Worm (Caenorhabditis elegans) whole organism, L2 larva: ENCODE measurements around the gene F59B2.14.

Experiments used
- C34F6.9 ChIP-seq: fragments of 150-350 bp; optimal IDR thresholded peaks from 2 replicates; lab custom pipeline; 2014; ENCODE audit warnings: missing biosample characterization, missing genetic modification characterization
- F13H6.1 ChIP-seq: sonication (generic microtip); optimal IDR thresholded peaks from 2 replicates; lab custom pipeline; 2016; ENCODE audit warnings: missing genetic modification characterization, missing compliant biosample characterization
- R02D3.7 ChIP-seq: fragments of 150-350 bp; optimal IDR thresholded peaks from 2 replicates; lab custom pipeline; 2014; ENCODE audit warnings: missing biosample characterization, missing genetic modification characterization
- Y55F3AM.14 ChIP-seq: fragments of 200-800 bp; sonication (Bioruptor generic); optimal IDR thresholded peaks from 2 replicates; lab custom pipeline; 2018; ENCODE audit warnings: mild to moderate bottlenecking, missing genetic modification characterization, missing compliant biosample characterization
- ZK546.5 ChIP-seq: sonication (generic microtip); optimal IDR thresholded peaks from 2 replicates; lab custom pipeline; 2017; ENCODE audit warnings: missing biosample characterization, missing genetic modification characterization
- alr-1 ChIP-seq: fragments of 150-350 bp; optimal IDR thresholded peaks from 2 replicates; lab custom pipeline; 2014; ENCODE audit warnings: missing biosample characterization, missing genetic modification characterization
- aly-2 ChIP-seq: fragments of 150-350 bp; optimal IDR thresholded peaks from 2 replicates; lab custom pipeline; 2014; ENCODE audit warnings: missing biosample characterization, missing genetic modification characterization
- ama-1 ChIP-seq: fragments of 150-350 bp; optimal IDR thresholded peaks from 2 replicates; lab custom pipeline; 2018; ENCODE audit warnings: inconsistent platforms
- blmp-1 ChIP-seq: sonication (generic microtip); optimal IDR thresholded peaks from 2 replicates; lab custom pipeline; 2017; ENCODE audit warnings: missing genetic modification characterization, mild to moderate bottlenecking, missing compliant biosample characterization, antibody characterized with exemption, moderate library complexity; ENCODE audit not compliant: insufficient read depth
- ceh-16 ChIP-seq: fragments of 150-350 bp; optimal IDR thresholded peaks from 2 replicates; lab custom pipeline; 2014; ENCODE audit warnings: missing biosample characterization, missing genetic modification characterization
- ceh-82 ChIP-seq: fragments of 150-350 bp; optimal IDR thresholded peaks from 2 replicates; lab custom pipeline; 2014; ENCODE audit warnings: missing biosample characterization, missing genetic modification characterization
- crh-2 ChIP-seq: sonication (generic microtip); optimal IDR thresholded peaks from 2 replicates; lab custom pipeline; 2017; ENCODE audit warnings: missing biosample characterization, missing genetic modification characterization
- dmd-4 ChIP-seq: sonication (generic microtip); optimal IDR thresholded peaks from 2 replicates; lab custom pipeline; 2017; ENCODE audit warnings: missing biosample characterization, missing genetic modification characterization
- egl-27 ChIP-seq: sonication (generic microtip); optimal IDR thresholded peaks from 3 replicates; lab custom pipeline; 2017; ENCODE audit warnings: missing biosample characterization, missing genetic modification reagents, missing genetic modification characterization
- elt-1 ChIP-seq: fragments of 150-350 bp; optimal IDR thresholded peaks from 2 replicates; lab custom pipeline; 2014; ENCODE audit warnings: missing biosample characterization, missing genetic modification characterization
- elt-3 ChIP-seq: sonication (generic microtip); optimal IDR thresholded peaks from 2 replicates; lab custom pipeline; 2017; ENCODE audit warnings: missing biosample characterization, missing genetic modification characterization
- fos-1 ChIP-seq: fragments of 150-350 bp; optimal IDR thresholded peaks from 2 replicates; lab custom pipeline; 2014; ENCODE audit warnings: missing biosample characterization, missing genetic modification characterization
- gmeb-1 ChIP-seq: fragments of 150-350 bp; optimal IDR thresholded peaks from 2 replicates; lab custom pipeline; 2014; ENCODE audit warnings: missing biosample characterization, missing genetic modification characterization
- lin-11 ChIP-seq: fragments of 150-350 bp; sonication (generic microtip); optimal IDR thresholded peaks from 2 replicates; lab custom pipeline; 2014; ENCODE audit warnings: missing biosample characterization, missing genetic modification characterization, inconsistent platforms, mixed read lengths
- lin-13 ChIP-seq: fragments of 150-350 bp; optimal IDR thresholded peaks from 2 replicates; lab custom pipeline; 2014; ENCODE audit warnings: missing biosample characterization, missing genetic modification reagents, missing genetic modification characterization
- lin-39 ChIP-seq: fragments of 150-350 bp; optimal IDR thresholded peaks from 2 replicates; lab custom pipeline; 2014; ENCODE audit warnings: missing biosample characterization, missing genetic modification reagents, missing genetic modification characterization
- lsy-2 ChIP-seq, 2 experiments: fragments of 150-350 bp in 1 of 2; sonication (generic microtip) in 1 of 2; optimal IDR thresholded peaks; 2 replicates each; lab custom pipeline; 2014 to 2017; ENCODE audit warnings: missing biosample characterization in 2 of 2, missing genetic modification characterization in 2 of 2
- mab-5 ChIP-seq: fragments of 150-350 bp; optimal IDR thresholded peaks from 2 replicates; lab custom pipeline; 2014; ENCODE audit warnings: missing biosample characterization, missing genetic modification characterization
- mbf-1 ChIP-seq: sonication (generic microtip); optimal IDR thresholded peaks from 2 replicates; lab custom pipeline; 2017; ENCODE audit warnings: missing biosample characterization, missing genetic modification characterization
- mdl-1 ChIP-seq, 2 experiments: fragments of 150-350 bp in 1 of 2; sonication (generic microtip) in 1 of 2; optimal IDR thresholded peaks; 2 replicates each; lab custom pipeline; 2017; ENCODE audit warnings: missing biosample characterization in 2 of 2, missing genetic modification characterization in 2 of 2
- nhr-10 ChIP-seq: sonication (generic microtip); optimal IDR thresholded peaks from 2 replicates; lab custom pipeline; 2017; ENCODE audit warnings: missing biosample characterization, missing genetic modification characterization
- nhr-11 ChIP-seq: fragments of 150-350 bp; optimal IDR thresholded peaks from 2 replicates; lab custom pipeline; 2014; ENCODE audit warnings: missing biosample characterization, missing genetic modification characterization
- nhr-12 ChIP-seq: fragments of 150-350 bp; optimal IDR thresholded peaks from 2 replicates; lab custom pipeline; 2014; ENCODE audit warnings: missing biosample characterization, missing genetic modification characterization
- nhr-129 ChIP-seq: fragments of 150-350 bp; optimal IDR thresholded peaks from 2 replicates; lab custom pipeline; 2014; ENCODE audit warnings: missing biosample characterization, missing genetic modification characterization
- nhr-21 ChIP-seq: fragments of 150-350 bp; optimal IDR thresholded peaks from 2 replicates; lab custom pipeline; 2014; ENCODE audit warnings: missing biosample characterization, missing genetic modification characterization
- nhr-23 ChIP-seq: fragments of 150-350 bp; optimal IDR thresholded peaks from 2 replicates; lab custom pipeline; 2014; ENCODE audit warnings: missing biosample characterization, missing genetic modification reagents, missing genetic modification characterization
- nhr-237 ChIP-seq: fragments of 150-350 bp; optimal IDR thresholded peaks from 2 replicates; lab custom pipeline; 2014; ENCODE audit warnings: missing biosample characterization, missing genetic modification characterization
- nhr-25 ChIP-seq: fragments of 150-350 bp; sonication (generic microtip); optimal IDR thresholded peaks from 3 replicates; lab custom pipeline; 2014; ENCODE audit warnings: missing biosample characterization, missing genetic modification characterization
- nhr-6 ChIP-seq: fragments of 150-350 bp; optimal IDR thresholded peaks from 2 replicates; lab custom pipeline; 2014; ENCODE audit warnings: missing biosample characterization, missing genetic modification characterization
- nhr-77 ChIP-seq: fragments of 150-350 bp; optimal IDR thresholded peaks from 2 replicates; lab custom pipeline; 2014; ENCODE audit warnings: missing biosample characterization, missing genetic modification characterization
- peb-1 ChIP-seq: fragments of 150-350 bp; optimal IDR thresholded peaks from 2 replicates; lab custom pipeline; 2014; ENCODE audit warnings: missing biosample characterization, missing genetic modification characterization
- sem-4 ChIP-seq: fragments of 150-350 bp; optimal IDR thresholded peaks from 2 replicates; lab custom pipeline; 2014; ENCODE audit warnings: missing biosample characterization, missing genetic modification reagents, missing genetic modification characterization
- skn-1 ChIP-seq: sonication (generic microtip); optimal IDR thresholded peaks from 2 replicates; lab custom pipeline; 2017; ENCODE audit warnings: missing biosample characterization, missing genetic modification characterization
- sma-3 ChIP-seq: sonication (generic microtip); optimal IDR thresholded peaks from 2 replicates; lab custom pipeline; 2016; ENCODE audit warnings: missing genetic modification reagents, missing genetic modification characterization, missing compliant biosample characterization
- sma-9 ChIP-seq, 2 experiments: fragments of 150-350 bp in 1 of 2; sonication (generic microtip) in 1 of 2; optimal IDR thresholded peaks; 2 replicates each; lab custom pipeline; 2014 to 2016; ENCODE audit warnings: missing genetic modification characterization in 2 of 2, mild to moderate bottlenecking in 1 of 2, missing biosample characterization in 1 of 2, missing compliant biosample characterization in 1 of 2, missing genetic modification reagents in 1 of 2, moderate library complexity in 1 of 2
- snpc-4 ChIP-seq: fragments of 150-350 bp; optimal IDR thresholded peaks from 2 replicates; lab custom pipeline; 2014; ENCODE audit warnings: missing biosample characterization, missing genetic modification characterization
- unc-39 ChIP-seq: fragments of 150-350 bp; optimal IDR thresholded peaks from 2 replicates; lab custom pipeline; 2014; ENCODE audit warnings: missing biosample characterization, missing genetic modification characterization
- unc-55 ChIP-seq: fragments of 150-350 bp; sonication (generic microtip); optimal IDR thresholded peaks from 3 replicates; lab custom pipeline; 2014; ENCODE audit warnings: missing biosample characterization, missing genetic modification reagents, missing genetic modification characterization
- unc-62 ChIP-seq: fragments of 150-350 bp; optimal IDR thresholded peaks from 2 replicates; lab custom pipeline; 2014; ENCODE audit warnings: missing biosample characterization, missing genetic modification reagents, missing genetic modification characterization
- zag-1 ChIP-seq: fragments of 150-350 bp; optimal IDR thresholded peaks from 2 replicates; lab custom pipeline; 2014; ENCODE audit warnings: missing biosample characterization, missing genetic modification characterization
- ztf-1 ChIP-seq: fragments of 200-800 bp; sonication (Bioruptor generic); conservative IDR thresholded peaks from 2 replicates; pipeline ENCODE4 v1.3.6; 2022; ENCODE audit warnings: missing genetic modification characterization, missing compliant biosample characterization
- ztf-11 ChIP-seq: sonication (generic microtip); optimal IDR thresholded peaks from 2 replicates; lab custom pipeline; 2017; ENCODE audit warnings: missing biosample characterization, missing genetic modification characterization
- ztf-4 ChIP-seq: fragments of 150-350 bp; optimal IDR thresholded peaks from 2 replicates; lab custom pipeline; 2014; ENCODE audit warnings: missing biosample characterization, missing genetic modification characterization

The F59B2.14 gene

DNA sequence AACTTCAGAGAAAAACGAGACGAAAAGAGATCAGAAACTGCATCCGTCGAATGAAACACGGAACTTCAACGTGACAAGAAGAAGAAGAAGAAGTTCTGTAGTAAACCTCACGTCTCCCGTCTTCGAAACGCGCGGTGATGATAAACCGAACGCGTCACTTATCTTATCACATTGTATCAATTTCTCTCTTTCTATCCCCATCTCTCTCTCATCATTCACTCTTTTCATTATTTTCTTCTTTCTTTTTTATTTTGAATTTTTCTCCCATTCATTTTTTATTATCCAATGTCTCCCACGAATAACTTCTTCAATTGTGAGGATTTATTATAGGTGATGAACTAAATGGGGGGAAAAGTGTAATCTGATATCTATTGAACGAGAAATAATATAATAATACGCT, 35.6 kb downstream of the F59B2.14 start:
- TF ChIP-seq alr-1 (tag; lab: Kevin White, UChicago) (no peak), mdl-1 (tag; optimal IDR thresholded peaks at IDR 0.05; lab: Kevin White, UChicago) (peak in 1 of 2 experiments; percentile 41), ama-1 (lab: Kevin White, UChicago) (no peak), ztf-11 (no peak), ceh-16 (tag; lab: Kevin White, UChicago) (no peak), crh-2 (peak; percentile 64), nhr-237 (no peak), unc-55 (GFP tag; lab: Kevin White, UChicago) (no peak), lin-39 (no peak), snpc-4 (tag; lab: Kevin White, UChicago) (no peak), ceh-82 (tag; lab: Kevin White, UChicago) (no peak), zag-1 (tag; lab: Kevin White, UChicago) (no peak), unc-39 (tag; lab: Kevin White, UChicago) (no peak), peb-1 (tag; lab: Kevin White, UChicago) (no peak), sma-9 (GFP tag; optimal IDR thresholded peaks at IDR 0.05; lab: Kevin White, UChicago) (peak; percentile 60), sma-9 (tag; optimal IDR thresholded peaks at IDR 0.05; lab: Kevin White, UChicago) (no peak), blmp-1 (tag; lab: Kevin White, UChicago) (peak; percentile 78), lin-11 (no peak), mbf-1 (tag; lab: Kevin White, UChicago) (no peak), lin-13 (peak; percentile 21), Y55F3AM.14 (GFP tag; lab: Kevin White, UChicago) (no peak), elt-1 (no peak), nhr-129 (peak; percentile 28), egl-27 (tag; lab: Kevin White, UChicago) (peak; percentile 36), aly-2 (tag; lab: Kevin White, UChicago) (no peak), nhr-21 (peak; percentile 87), nhr-12 (tag; lab: Kevin White, UChicago) (no peak), nhr-10 (no peak), ztf-1 (GFP tag; lab: Robert Waterston, UW) (no peak), gmeb-1 (tag; lab: Kevin White, UChicago) (no peak), fos-1 (tag; lab: Kevin White, UChicago) (peak; percentile 64), elt-3 (tag; lab: Kevin White, UChicago) (no peak), sma-3 (GFP tag; lab: Kevin White, UChicago) (peak; percentile 65), sem-4 (peak; percentile 23), lsy-2 (tag; optimal IDR thresholded peaks at IDR 0.05; lab: Kevin White, UChicago) (peak in 1 of 2 experiments; percentile 38), nhr-25 (peak; percentile 85), C34F6.9 (tag; lab: Kevin White, UChicago) (peak; percentile 38), nhr-6 (tag; lab: Kevin White, UChicago) (peak; percentile 42), skn-1 (tag; lab: Kevin White, UChicago) (no peak), nhr-23 (no peak), F13H6.1 (tag; lab: Kevin White, UChicago) (no peak), ztf-4 (tag; lab: Kevin White, UChicago) (no peak), dmd-4 (tag; lab: Kevin White, UChicago) (no peak), mab-5 (tag; lab: Kevin White, UChicago) (no peak), R02D3.7 (tag; lab: Kevin White, UChicago) (no peak), unc-62 (GFP tag; lab: Kevin White, UChicago) (no peak), ZK546.5 (tag; lab: Kevin White, UChicago) (no peak), nhr-77 (tag; lab: Kevin White, UChicago) (no peak), nhr-11 (no peak)
